Fruit fly (Drosophila melanogaster) whole organism, adult: ENCODE measurements around the gene CG8173.

Experiments
- CG11617 ChIP-seq: fragments of 200-800 bp; sonication (Bioruptor generic); optimal IDR thresholded peaks from 2 replicates; lab custom pipeline; 2017; ENCODE audit warnings: mild to moderate bottlenecking, missing biosample characterization, missing genetic modification reagents, missing genetic modification characterization
- CG12768 ChIP-seq: fragments of 200-800 bp; sonication (Bioruptor generic); optimal IDR thresholded peaks from 2 replicates; lab custom pipeline; 2017; ENCODE audit warnings: missing biosample characterization, missing genetic modification characterization, mild to moderate bottlenecking, moderate library complexity, missing genetic modification reagents
- CG14711 ChIP-seq: fragments of 200-800 bp; sonication (Bioruptor generic); optimal IDR thresholded peaks from 2 replicates; lab custom pipeline; 2018; ENCODE audit warnings: missing biosample characterization, mild to moderate bottlenecking, missing genetic modification characterization, moderate library complexity
- CG1620 ChIP-seq: fragments of 200-800 bp; sonication (Bioruptor generic); optimal IDR thresholded peaks from 2 replicates; lab custom pipeline; 2016; ENCODE audit warnings: missing biosample characterization, missing genetic modification characterization
- CG33017 ChIP-seq: fragments of 200-800 bp; sonication (Bioruptor generic); optimal IDR thresholded peaks from 2 replicates; lab custom pipeline; 2018; ENCODE audit warnings: missing biosample characterization, mild to moderate bottlenecking, missing genetic modification characterization, moderate library complexity
- CG5204 ChIP-seq: fragments of 200-800 bp; sonication (Bioruptor generic); optimal IDR thresholded peaks from 2 replicates; lab custom pipeline; 2016; ENCODE audit warnings: missing biosample characterization, missing genetic modification characterization
- CG7045 ChIP-seq: fragments of 200-800 bp; sonication (Bioruptor generic); optimal IDR thresholded peaks from 2 replicates; lab custom pipeline; 2017; ENCODE audit warnings: missing biosample characterization, mild to moderate bottlenecking, missing genetic modification characterization
- CG7101 ChIP-seq: fragments of 200-800 bp; sonication (Bioruptor generic); optimal IDR thresholded peaks from 2 replicates; lab custom pipeline; 2018; ENCODE audit warnings: missing biosample characterization, mild to moderate bottlenecking, missing genetic modification characterization, moderate library complexity
- Clk ChIP-seq: fragments of 200-800 bp; sonication (Bioruptor generic); optimal IDR thresholded peaks from 2 replicates; lab custom pipeline; 2017; ENCODE audit warnings: missing biosample characterization, missing genetic modification characterization
- Crg-1 ChIP-seq: fragments of 200-800 bp; sonication (Bioruptor generic); optimal IDR thresholded peaks from 2 replicates; lab custom pipeline; 2016; ENCODE audit warnings: missing biosample characterization, missing genetic modification characterization
- Hr96 ChIP-seq: fragments of 200-800 bp; sonication (Bioruptor generic); optimal IDR thresholded peaks from 2 replicates; lab custom pipeline; 2016; ENCODE audit warnings: missing biosample characterization, missing genetic modification characterization
- Mnt ChIP-seq: fragments of 200-800 bp; sonication (Bioruptor generic); optimal IDR thresholded peaks from 2 replicates; lab custom pipeline; 2016; ENCODE audit warnings: missing biosample characterization, mild to moderate bottlenecking, missing genetic modification characterization
- bab1 ChIP-seq: fragments of 200-800 bp; sonication (Bioruptor generic); optimal IDR thresholded peaks from 3 replicates; lab custom pipeline; 2019; ENCODE audit warnings: missing biosample characterization, mild to moderate bottlenecking, missing genetic modification characterization, moderate library complexity
- cic ChIP-seq: fragments of 200-800 bp; sonication (Bioruptor generic); optimal IDR thresholded peaks from 2 replicates; lab custom pipeline; 2017; ENCODE audit warnings: missing biosample characterization, mild to moderate bottlenecking, missing genetic modification characterization, moderate library complexity
- cnc ChIP-seq, 2 experiments: fragments of >200 bp; optimal IDR thresholded peaks; 2 replicates each; lab custom pipeline; 2017
- kay ChIP-seq: fragments of 200-800 bp; sonication (Bioruptor generic); peaks from one replicate; lab custom pipeline; 2016; ENCODE audit warnings: missing biosample characterization, missing genetic modification characterization, borderline replicate concordance
- ovo ChIP-seq: fragments of 200-800 bp; sonication (Bioruptor generic); optimal IDR thresholded peaks from 2 replicates; lab custom pipeline; 2016; ENCODE audit warnings: missing biosample characterization, missing genetic modification characterization
- pad ChIP-seq: fragments of 200-800 bp; sonication (Bioruptor generic); optimal IDR thresholded peaks from 3 replicates; lab custom pipeline; 2017; ENCODE audit warnings: missing biosample characterization, missing genetic modification characterization, mild to moderate bottlenecking, moderate library complexity, missing genetic modification reagents
- tj ChIP-seq: fragments of 200-800 bp; sonication (Bioruptor generic); optimal IDR thresholded peaks from 3 replicates; lab custom pipeline; 2017; ENCODE audit warnings: missing biosample characterization, mild to moderate bottlenecking, missing genetic modification characterization, moderate library complexity
- toe ChIP-seq: fragments of 200-800 bp; sonication (Bioruptor generic); optimal IDR thresholded peaks from 2 replicates; lab custom pipeline; 2016; ENCODE audit warnings: missing biosample characterization, missing genetic modification characterization

The CG8173 gene

dm6 chrX:17679642-17680571, 29.5 kb downstream of the CG8173 start:
- TF ChIP-seq Crg-1 (no peak), CG1620 (GFP tag; lab: Kevin White, UChicago) (no peak), cic (GFP tag; lab: Kevin White, UChicago) (no peak), cnc (optimal IDR thresholded peaks at IDR 0.05; lab: Kevin White, UChicago) (no peak), CG14711 (tag; lab: Kevin White, UChicago) (no peak), CG11617 (no peak), CG7045 (GFP tag; lab: Kevin White, UChicago) (no peak), toe (GFP tag; lab: Kevin White, UChicago) (no peak), pad (GFP tag; lab: Kevin White, UChicago) (no peak), CG33017 (no peak), CG7101 (no peak), CG5204 (GFP tag; lab: Kevin White, UChicago) (no peak), kay (GFP tag; lab: Kevin White, UChicago) (no peak), ovo (no peak), tj (no peak), Clk (GFP tag; lab: Kevin White, UChicago) (no peak), Mnt (GFP tag; lab: Kevin White, UChicago) (no peak), CG12768 (GFP tag; lab: Kevin White, UChicago) (no peak), bab1 (GFP tag; lab: Kevin White, UChicago) (no peak)

- TF ChIP-seq CG1620 (GFP tag; lab: Kevin White, UChicago) (no peak), pad (GFP tag; lab: Kevin White, UChicago) (no peak), CG33017 (no peak)
Observed at dm6 chrX:17677953-17678668, 31.3 kb downstream of the CG8173 start.

- TF ChIP-seq cnc (optimal IDR thresholded peaks at IDR 0.05; lab: Kevin White, UChicago) = no peak
- no peak for TF ChIP-seq Hr96 (GFP tag; lab: Kevin White, UChicago)
- no peak for TF ChIP-seq tj
- TF ChIP-seq kay (GFP tag; lab: Kevin White, UChicago) = no peak
- TF ChIP-seq Clk (GFP tag; lab: Kevin White, UChicago) = no peak
- TF ChIP-seq CG7101 = no peak
- TF ChIP-seq CG12768 (GFP tag; lab: Kevin White, UChicago) = no peak
- TF ChIP-seq toe (GFP tag; lab: Kevin White, UChicago) = no peak
- no peak for TF ChIP-seq ovo
- TF ChIP-seq CG1620 (GFP tag; lab: Kevin White, UChicago) = no peak
- TF ChIP-seq CG7045 (GFP tag; lab: Kevin White, UChicago) = no peak
- no peak for TF ChIP-seq Mnt (GFP tag; lab: Kevin White, UChicago)
- no peak for TF ChIP-seq Crg-1
- no peak for TF ChIP-seq cic (GFP tag; lab: Kevin White, UChicago)
- no peak for TF ChIP-seq CG33017
- TF ChIP-seq pad (GFP tag; lab: Kevin White, UChicago) = no peak
- no peak for TF ChIP-seq CG14711 (tag; lab: Kevin White, UChicago)
- TF ChIP-seq CG11617 = no peak
- no peak for TF ChIP-seq CG5204 (GFP tag; lab: Kevin White, UChicago)
Observed at dm6 chrX:17671788-17672187, 37.7 kb downstream of the CG8173 start, which contains the start of gene CG12990. CG12990 (minus strand) TSS chrX:17671888.

dm6 chrX:17659119-17659452, 50.4 kb downstream of the CG8173 start:
- TF ChIP-seq CG1620 (GFP tag; lab: Kevin White, UChicago) = no peak
- no peak for TF ChIP-seq CG5204 (GFP tag; lab: Kevin White, UChicago)
- no peak for TF ChIP-seq CG33017
- TF ChIP-seq CG7045 (GFP tag; lab: Kevin White, UChicago) = no peak
- no peak for TF ChIP-seq bab1 (GFP tag; lab: Kevin White, UChicago)
- no peak for TF ChIP-seq cic (GFP tag; lab: Kevin White, UChicago)
- no peak for TF ChIP-seq CG14711 (tag; lab: Kevin White, UChicago)
- TF ChIP-seq ovo = no peak
- no peak for TF ChIP-seq CG7101
- no peak for TF ChIP-seq Mnt (GFP tag; lab: Kevin White, UChicago)
- TF ChIP-seq Hr96 (GFP tag; lab: Kevin White, UChicago) = no peak
- TF ChIP-seq kay (GFP tag; lab: Kevin White, UChicago) = no peak
- TF ChIP-seq tj = no peak
- TF ChIP-seq Clk (GFP tag; lab: Kevin White, UChicago) = no peak
- no peak for TF ChIP-seq pad (GFP tag; lab: Kevin White, UChicago)
- no peak for TF ChIP-seq CG11617
- no peak for TF ChIP-seq Crg-1
- TF ChIP-seq cnc (optimal IDR thresholded peaks at IDR 0.05; lab: Kevin White, UChicago) = no peak
- TF ChIP-seq toe (GFP tag; lab: Kevin White, UChicago) = no peak
- TF ChIP-seq CG12768 (GFP tag; lab: Kevin White, UChicago) = no peak

dm6 chrX:17658207-17659118, 51.0 kb downstream of the CG8173 start:
- no peak for TF ChIP-seq Mnt (GFP tag; lab: Kevin White, UChicago)
- TF ChIP-seq pad (GFP tag; lab: Kevin White, UChicago) = no peak
- TF ChIP-seq Crg-1 = no peak
- no peak for TF ChIP-seq CG14711 (tag; lab: Kevin White, UChicago)
- TF ChIP-seq CG33017 = no peak
- no peak for TF ChIP-seq CG7045 (GFP tag; lab: Kevin White, UChicago)
- TF ChIP-seq CG12768 (GFP tag; lab: Kevin White, UChicago) = no peak
